Fruit fly (Drosophila melanogaster): Measurements from ENCODE around the gene CG9330.
A peak's percentile ranks its signal among the peaks of the same experiment; 100 is the strongest.

Gene CG9330

dm6 chr3L:19598369-19599148 lies 12.5 kb downstream of the CG9330 start, which contains the start of the genes ash1 and Taf6:
Gene ash1 (minus strand): TSS chr3L:19598755.
Gene Taf6 (plus strand): TSS chr3L:19599088.
- TF ChIP-seq CG1620 (GFP tag; optimal IDR thresholded peaks at IDR 0.05), result peak; percentile 9
- peak; percentile 1 for TF ChIP-seq CG11617 (GFP tag; optimal IDR thresholded peaks at IDR 0.05)
- peak; percentile 26 for TF ChIP-seq Crg-1 (GFP tag; optimal IDR thresholded peaks at IDR 0.05)
- TF ChIP-seq CG14711 (tag; optimal IDR thresholded peaks at IDR 0.05), result no peak

dm6 chr3L:19601413-19601812 lies 15.4 kb downstream of the CG9330 start, which contains the start of gene CG9368:
Gene CG9368 (plus strand): TSS chr3L:19601633.
- TF ChIP-seq Hr96 (GFP tag; optimal IDR thresholded peaks at IDR 0.05), result no peak
- no peak for TF ChIP-seq Clk (GFP tag; optimal IDR thresholded peaks at IDR 0.05)
- TF ChIP-seq CG5204 (GFP tag; optimal IDR thresholded peaks at IDR 0.05), result no peak

DNA sequence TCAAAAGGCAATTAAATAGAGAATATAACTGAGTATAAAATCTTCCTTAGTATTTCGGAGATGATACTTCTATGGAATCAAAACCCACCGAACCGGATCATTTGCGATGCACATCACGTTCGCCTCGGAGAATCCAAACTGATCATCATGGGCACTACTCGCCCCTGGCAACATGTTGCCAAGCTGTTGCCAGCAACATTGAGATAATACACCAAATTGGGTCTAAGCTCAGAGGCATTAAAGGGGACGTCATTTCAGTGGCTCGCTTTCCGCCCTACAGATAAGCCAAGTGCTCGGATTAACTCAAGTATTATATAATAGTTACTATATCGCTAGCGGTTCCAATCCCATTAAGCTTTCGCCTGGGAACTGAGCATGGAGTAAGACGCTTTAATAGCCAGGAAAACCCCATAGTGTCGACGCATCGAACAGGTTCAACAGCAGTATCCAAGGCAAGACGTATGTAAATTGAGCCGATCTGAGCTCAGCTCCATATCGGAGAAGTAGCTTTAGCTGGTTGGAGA lies 20.0 kb downstream of the CG9330 start, which contains the start of the genes lush and CG9372:
TSS of gene lush (minus strand) at position 117 of the 524 bp plus-strand sequence.
TSS of gene CG9372 (plus strand) at position 235 of the 524 bp plus-strand sequence.
- TF ChIP-seq CG7045 (GFP tag; optimal IDR thresholded peaks at IDR 0.05), result no peak
- TF ChIP-seq CG7101 (tag; optimal IDR thresholded peaks at IDR 0.05), result no peak
- TF ChIP-seq toe (GFP tag; optimal IDR thresholded peaks at IDR 0.05), result no peak
- TF ChIP-seq Mnt (GFP tag; optimal IDR thresholded peaks at IDR 0.05), result no peak
- no peak for TF ChIP-seq CG1620 (GFP tag; optimal IDR thresholded peaks at IDR 0.05)
- no peak for TF ChIP-seq CG5204 (GFP tag; optimal IDR thresholded peaks at IDR 0.05)
- no peak for TF ChIP-seq Hr96 (GFP tag; optimal IDR thresholded peaks at IDR 0.05)
- no peak for TF ChIP-seq Crg-1 (GFP tag; optimal IDR thresholded peaks at IDR 0.05)
- peak; percentile 76 for TF ChIP-seq cic (GFP tag; optimal IDR thresholded peaks at IDR 0.05)
- TF ChIP-seq pad (GFP tag; optimal IDR thresholded peaks at IDR 0.05), result no peak
- no peak for TF ChIP-seq CG33017 (tag; optimal IDR thresholded peaks at IDR 0.05)
- no peak for TF ChIP-seq Clk (GFP tag; optimal IDR thresholded peaks at IDR 0.05)
- TF ChIP-seq kay (GFP tag; ENCODE audit: borderline replicate concordance), result peak; percentile 57
- peak; percentile 25 for TF ChIP-seq CG12768 (GFP tag; optimal IDR thresholded peaks at IDR 0.05)

dm6 chr3L:19612172-19612571 lies 26.1 kb downstream of the CG9330 start, which contains the start of the genes Lon and PIG-F:
Gene Lon (minus strand): TSS chr3L:19612199.
Gene PIG-F (plus strand): TSS chr3L:19612455.
- peak; percentile 99 for TF ChIP-seq Crg-1 (GFP tag; optimal IDR thresholded peaks at IDR 0.05)
- TF ChIP-seq CG1620 (GFP tag; optimal IDR thresholded peaks at IDR 0.05), result peak; percentile 99
- peak; percentile 98 for TF ChIP-seq bab1 (GFP tag; optimal IDR thresholded peaks at IDR 0.05)
- peak; percentile 97 for TF ChIP-seq Mnt (GFP tag; optimal IDR thresholded peaks at IDR 0.05)
- peak; percentile 99 for TF ChIP-seq Clk (GFP tag; optimal IDR thresholded peaks at IDR 0.05)
- TF ChIP-seq CG33017 (tag; optimal IDR thresholded peaks at IDR 0.05), result peak; percentile 98
- peak; percentile 99 for TF ChIP-seq Hr96 (GFP tag; optimal IDR thresholded peaks at IDR 0.05)
- peak; percentile 99 for TF ChIP-seq CG5204 (GFP tag; optimal IDR thresholded peaks at IDR 0.05)
- peak; percentile 86 for TF ChIP-seq cic (GFP tag; optimal IDR thresholded peaks at IDR 0.05)
- peak; percentile 96 for TF ChIP-seq CG14711 (tag; optimal IDR thresholded peaks at IDR 0.05)
- peak; percentile 99 for TF ChIP-seq CG11617 (GFP tag; optimal IDR thresholded peaks at IDR 0.05)
- peak; percentile 99 for TF ChIP-seq CG7045 (GFP tag; optimal IDR thresholded peaks at IDR 0.05)
- TF ChIP-seq toe (GFP tag; optimal IDR thresholded peaks at IDR 0.05), result peak; percentile 100
- TF ChIP-seq ovo (GFP tag; optimal IDR thresholded peaks at IDR 0.05), result peak; percentile 99
- TF ChIP-seq CG12768 (GFP tag; optimal IDR thresholded peaks at IDR 0.05), result peak; percentile 99
- peak; percentile 99 for TF ChIP-seq CG7101 (tag; optimal IDR thresholded peaks at IDR 0.05)
- peak; percentile 94 for TF ChIP-seq pad (GFP tag; optimal IDR thresholded peaks at IDR 0.05)
- TF ChIP-seq tj (GFP tag; optimal IDR thresholded peaks at IDR 0.05), result peak; percentile 89
- TF ChIP-seq kay (GFP tag; ENCODE audit: borderline replicate concordance), result peak; percentile 99
- no peak for TF ChIP-seq cnc (optimal IDR thresholded peaks at IDR 0.05)

DNA sequence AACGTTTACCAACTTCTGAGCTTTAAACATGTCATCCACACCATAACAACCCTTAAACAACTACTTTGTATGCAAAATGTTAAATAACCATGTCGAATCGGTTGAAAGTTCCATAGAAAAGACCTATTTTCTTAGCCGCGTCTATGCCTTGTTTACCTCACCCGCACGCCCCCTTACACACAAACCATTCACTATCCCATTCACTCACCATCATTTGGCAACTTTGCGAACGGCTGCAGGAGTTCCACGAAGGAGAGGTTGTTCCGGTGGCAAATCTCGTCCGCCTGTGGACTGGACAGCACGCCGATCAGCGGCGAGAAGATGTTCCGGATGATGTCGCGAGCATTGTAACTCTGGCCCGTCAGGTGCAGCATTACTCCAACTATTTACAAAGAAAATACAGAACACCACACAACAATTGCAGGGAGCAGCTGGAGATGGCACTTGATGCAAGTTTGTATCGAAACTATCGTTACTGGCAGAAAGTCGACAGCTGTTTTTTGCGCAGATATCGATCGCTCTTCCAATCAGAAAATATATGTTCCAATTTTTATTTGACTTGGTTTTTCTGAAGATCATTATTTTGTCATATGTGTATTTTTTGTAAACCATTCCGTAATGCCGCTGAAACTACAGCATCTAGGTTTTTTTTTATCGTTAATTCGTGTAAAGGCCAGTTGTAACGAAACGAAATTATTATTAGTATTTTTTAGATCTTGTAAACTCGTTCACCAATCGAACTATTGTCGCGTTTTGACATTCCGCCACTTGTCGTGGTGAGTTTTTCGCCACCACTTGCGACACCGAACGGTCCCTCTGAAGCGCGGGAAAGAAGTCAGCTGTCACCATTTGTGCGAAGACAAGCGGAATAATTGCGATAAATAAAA lies 32.3 kb downstream of the CG9330 start, which contains the start of gene asf1:
TSS of gene asf1 (plus strand) at position 823 of the 887 bp plus-strand sequence.
- no peak for TF ChIP-seq Hr96 (GFP tag; optimal IDR thresholded peaks at IDR 0.05)
- TF ChIP-seq ovo (GFP tag; optimal IDR thresholded peaks at IDR 0.05), result peak; percentile 2
- TF ChIP-seq tj (GFP tag; optimal IDR thresholded peaks at IDR 0.05), result peak; percentile 70
- TF ChIP-seq CG5204 (GFP tag; optimal IDR thresholded peaks at IDR 0.05), result no peak
- no peak for TF ChIP-seq CG7045 (GFP tag; optimal IDR thresholded peaks at IDR 0.05)
- no peak for TF ChIP-seq kay (GFP tag; ENCODE audit: borderline replicate concordance)
- TF ChIP-seq CG7101 (tag; optimal IDR thresholded peaks at IDR 0.05), result peak; percentile 15
- TF ChIP-seq cic (GFP tag; optimal IDR thresholded peaks at IDR 0.05), result peak; percentile 46
- no peak for TF ChIP-seq CG33017 (tag; optimal IDR thresholded peaks at IDR 0.05)
- TF ChIP-seq cnc (optimal IDR thresholded peaks at IDR 0.05), result no peak
- peak; percentile 23 for TF ChIP-seq Mnt (GFP tag; optimal IDR thresholded peaks at IDR 0.05)
- peak; percentile 2 for TF ChIP-seq CG14711 (tag; optimal IDR thresholded peaks at IDR 0.05)
- no peak for TF ChIP-seq toe (GFP tag; optimal IDR thresholded peaks at IDR 0.05)
- TF ChIP-seq Clk (GFP tag; optimal IDR thresholded peaks at IDR 0.05), result no peak
- TF ChIP-seq CG12768 (GFP tag; optimal IDR thresholded peaks at IDR 0.05), result no peak
- TF ChIP-seq bab1 (GFP tag; optimal IDR thresholded peaks at IDR 0.05), result no peak
- TF ChIP-seq CG11617 (GFP tag; optimal IDR thresholded peaks at IDR 0.05), result peak; percentile 26
- no peak for TF ChIP-seq CG1620 (GFP tag; optimal IDR thresholded peaks at IDR 0.05)
- TF ChIP-seq pad (GFP tag; optimal IDR thresholded peaks at IDR 0.05), result no peak
- peak; percentile 9 for TF ChIP-seq Crg-1 (GFP tag; optimal IDR thresholded peaks at IDR 0.05)

Data from whole organism, adult.